Worm (Caenorhabditis elegans) whole organism, late embryonic: ENCODE measurements around the gene F59A1.11.

ENCODE experiments used
- ama-1 ChIP-seq: fragments of 150-350 bp; optimal IDR thresholded peaks from 2 replicates; lab custom pipeline; 2014
- fkh-10 ChIP-seq: fragments of 150-350 bp; optimal IDR thresholded peaks from 2 replicates; lab custom pipeline; 2014; ENCODE audit warnings: missing biosample characterization, missing genetic modification reagents, missing genetic modification characterization
- hlh-13 ChIP-seq: fragments of 200-800 bp; sonication (Bioruptor generic); optimal IDR thresholded peaks from 2 replicates; lab custom pipeline; 2018; ENCODE audit warnings: mild to moderate bottlenecking, missing genetic modification characterization, missing compliant biosample characterization
- ref-2 ChIP-seq: sonication (generic microtip); optimal IDR thresholded peaks from 2 replicates; lab custom pipeline; 2016; ENCODE audit warnings: missing genetic modification characterization, missing compliant biosample characterization
- sdc-2 ChIP-seq: sonication (generic microtip); optimal IDR thresholded peaks from 2 replicates; lab custom pipeline; 2016; ENCODE audit warnings: missing genotype, missing genetic modification characterization, missing compliant biosample characterization
- unc-3 ChIP-seq, 2 experiments: fragments of 200-800 bp in 1 of 2; sonication (Bioruptor generic) in 1 of 2; sonication (generic microtip) in 1 of 2; conservative IDR thresholded peaks in 1 of 2; optimal IDR thresholded peaks in 1 of 2; 2 replicates each; pipeline versions ENCODE4 v1.3.6 to Lab custom; 2016 to 2022; ENCODE audit warnings: missing compliant biosample characterization in 2 of 2, missing genetic modification characterization in 2 of 2, missing genetic modification reagents in 1 of 2
- unc-55 ChIP-seq: sonication (generic microtip); optimal IDR thresholded peaks from 2 replicates; lab custom pipeline; 2017; ENCODE audit warnings: missing biosample characterization, missing genetic modification reagents, missing genetic modification characterization

- no peak for TF ChIP-seq hlh-13 (GFP tag; lab: Kevin White, UChicago)
- no peak for TF ChIP-seq ref-2
- no peak for TF ChIP-seq unc-3 (GFP tag; conservative IDR thresholded peaks at IDR 0.05; lab: Robert Waterston, UW)
- no peak for TF ChIP-seq unc-3 (tag; optimal IDR thresholded peaks at IDR 0.05; lab: Kevin White, UChicago)
- TF ChIP-seq fkh-10 (GFP tag; lab: Kevin White, UChicago) = no peak
- no peak for TF ChIP-seq ama-1 (lab: Kevin White, UChicago)
- TF ChIP-seq sdc-2 (tag; lab: Kevin White, UChicago) = no peak
- TF ChIP-seq unc-55 (GFP tag; lab: Kevin White, UChicago) = no peak
These were observed 30.9 kb upstream of the F59A1.11 start, which contains the start of gene spp-29 for ce11 chrV:17696753-17697152.
